Fruit fly (Drosophila melanogaster): ENCODE measurements around the gene CG10516.

- TF ChIP-seq Dfd (GFP tag; optimal IDR thresholded peaks at IDR 0.05): no peak
- TF ChIP-seq usp (GFP tag; optimal IDR thresholded peaks at IDR 0.05): no peak
- no peak for TF ChIP-seq sv (GFP tag; optimal IDR thresholded peaks at IDR 0.05)
- peak; percentile 92 for TF ChIP-seq h (GFP tag; optimal IDR thresholded peaks at IDR 0.05)
- TF ChIP-seq pan (optimal IDR thresholded peaks at IDR 0.05): no peak
Measured at dm6 chr3L:15940823-15941222, 27.2 kb upstream of the CG10516 start.
